Worm (Caenorhabditis elegans) whole organism, L4/young adult: ENCODE results near the gene cox-6B.

Source experiments
- dao-5 ChIP-seq: sonication (generic microtip); optimal IDR thresholded peaks from 2 replicates; lab custom pipeline; 2016; ENCODE audit warnings: missing genotype, missing genetic modification characterization, moderate library complexity, missing compliant biosample characterization
- him-1 ChIP-seq: sonication (generic microtip); optimal IDR thresholded peaks from 2 replicates; lab custom pipeline; 2016; ENCODE audit warnings: missing genotype, missing genetic modification reagents, missing genetic modification characterization, missing compliant biosample characterization

DNA sequence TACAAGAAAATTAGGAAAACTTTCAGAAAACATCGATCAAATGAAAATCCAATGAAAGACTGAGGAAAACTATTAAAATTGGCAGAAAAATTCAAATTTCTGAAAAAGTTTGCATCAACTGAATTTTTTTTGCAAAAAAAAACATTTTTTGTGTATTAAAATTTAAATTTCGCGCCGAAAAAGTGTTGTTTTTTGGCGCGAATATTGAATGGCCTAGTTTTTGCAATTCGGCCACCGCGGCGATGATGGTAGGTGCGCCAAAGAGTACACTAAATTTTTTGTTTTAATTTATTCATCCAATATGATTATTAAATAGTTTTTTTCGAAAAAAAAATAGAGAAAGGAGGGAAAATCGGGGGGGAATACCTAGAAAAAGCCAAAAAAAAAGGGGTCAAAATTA is 69.6 kb downstream of the cox-6B start:
- TF ChIP-seq him-1 (tag; lab: Kevin White, UChicago) (no peak), dao-5 (no peak)
